Fruit fly (Drosophila melanogaster) whole organism: ENCODE results near the gene Calr.

Source experiments
- pan ChIP-seq: fragments of >200 bp; optimal IDR thresholded peaks from 2 replicates; lab custom pipeline; 2017
- usp ChIP-seq: fragments of >200 bp; optimal IDR thresholded peaks from 2 replicates; lab custom pipeline; 2017; ENCODE audit warnings: missing biosample characterization, missing genetic modification characterization, mixed read lengths

DNA sequence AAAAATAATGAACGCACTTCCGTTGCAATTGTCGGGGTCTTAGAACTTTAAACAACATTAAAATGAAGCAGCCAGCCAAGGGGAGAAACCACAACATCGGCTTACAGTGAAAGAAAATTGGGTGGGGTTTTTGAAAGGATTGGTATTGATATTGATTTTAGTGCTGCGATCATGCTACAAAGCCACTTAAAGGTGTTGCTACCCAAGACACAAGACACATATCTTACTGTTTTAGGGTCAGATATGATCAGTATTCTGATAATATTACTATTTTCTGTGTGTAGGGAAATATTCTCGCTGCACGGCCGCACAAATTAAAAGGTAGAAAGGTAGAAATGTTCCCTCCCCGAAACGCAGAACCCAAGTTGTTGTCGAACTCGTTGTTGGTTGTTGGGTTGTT lies 25.6 kb downstream of the Calr start:
- TF ChIP-seq pan: no peak
- TF ChIP-seq usp (GFP tag; lab: Kevin White, UChicago): no peak
